Worm (Caenorhabditis elegans): ENCODE measurements around the gene oac-29.

oac-29 gene

ce11 chrV:8654460-8655419 is 19.3 kb upstream of the oac-29 start:
- TF ChIP-seq hlh-11 (tag; optimal IDR thresholded peaks at IDR 0.05) (peak; percentile 10), hmg-1.1 (GFP tag; IDR thresholded peaks at IDR 0.05) (no peak), cey-2 (tag; optimal IDR thresholded peaks at IDR 0.05; ENCODE audit: borderline replicate concordance, insufficient read depth) (peak; percentile 46), dmd-9 (GFP tag; IDR thresholded peaks at IDR 0.05) (no peak), mxl-3 (GFP tag; optimal IDR thresholded peaks at IDR 0.05) (peak; percentile 55), zfp-3 (GFP tag; conservative IDR thresholded peaks at IDR 0.05) (no peak), lsy-2 (tag; optimal IDR thresholded peaks at IDR 0.05) (peak in 1 of 2 experiments; percentile 11), fos-1 (tag; optimal IDR thresholded peaks at IDR 0.05) (peak; percentile 67), nhr-48 (tag; optimal IDR thresholded peaks at IDR 0.05) (peak; percentile 1), aha-1 (tag) (peak; percentile 83), daf-16 (GFP tag; optimal IDR thresholded peaks at IDR 0.05) (peak in 1 of 2 experiments; percentile 31), daf-16 (tag; optimal IDR thresholded peaks at IDR 0.05) (peak; percentile 91), nhr-28 (tag; optimal IDR thresholded peaks at IDR 0.05) (peak; percentile 80), mdl-1 (tag; optimal IDR thresholded peaks at IDR 0.05) (peak in 1 of 2 experiments; percentile 22), nhr-76 (tag; optimal IDR thresholded peaks at IDR 0.05) (peak; percentile 72), nhr-11 (tag; optimal IDR thresholded peaks at IDR 0.05) (peak; percentile 38), dmd-6 (GFP tag; IDR thresholded peaks at IDR 0.05) (peak; percentile 79), spr-1 (tag; optimal IDR thresholded peaks at IDR 0.05) (no peak), nhr-10 (tag; optimal IDR thresholded peaks at IDR 0.05) (peak; percentile 44), dve-1 (tag; optimal IDR thresholded peaks at IDR 0.05; ENCODE audit: insufficient read depth) (peak; percentile 78), ceh-32 (tag; optimal IDR thresholded peaks at IDR 0.05; ENCODE audit: poor library complexity) (no peak), T20F7.1 (GFP tag; optimal IDR thresholded peaks at IDR 0.05) (peak; percentile 54), ces-1 (GFP tag; optimal IDR thresholded peaks at IDR 0.05) (no peak), php-3 (GFP tag; IDR thresholded peaks at IDR 0.05) (0 out of 2 replicates have a peak, but pooled peaks have one; percentile 45), nhr-77 (tag; optimal IDR thresholded peaks at IDR 0.05) (peak; percentile 89), lin-38 (GFP tag; IDR thresholded peaks at IDR 0.05) (no peak), unc-62 (GFP tag; optimal IDR thresholded peaks at IDR 0.05 in 1 of 2) (peak in 1 of 2 experiments; percentile 92), unc-62 (tag; optimal IDR thresholded peaks at IDR 0.05) (no peak), F37D6.2 (tag; optimal IDR thresholded peaks at IDR 0.05) (no peak), hlh-30 (tag; optimal IDR thresholded peaks at IDR 0.05; ENCODE audit: insufficient read depth) (peak; percentile 14), pqm-1 (tag; optimal IDR thresholded peaks at IDR 0.05) (peak; percentile 61), madf-9 (GFP tag; conservative IDR thresholded peaks at IDR 0.05) (no peak), mep-1 (tag; optimal IDR thresholded peaks at IDR 0.05) (peak; percentile 39)

ce11 chrV:8653080-8653821 is 17.8 kb upstream of the oac-29 start:
- TF ChIP-seq mep-1 (tag; optimal IDR thresholded peaks at IDR 0.05) (no peak), php-3 (GFP tag; IDR thresholded peaks at IDR 0.05) (peak; percentile 88), dpl-1 (GFP tag; optimal IDR thresholded peaks at IDR 0.05) (no peak), ceh-20 (GFP tag; IDR thresholded peaks at IDR 0.05) (peak; percentile 91), hmg-1.1 (GFP tag; IDR thresholded peaks at IDR 0.05) (0 out of 2 replicates have a peak, but pooled peaks have one; percentile 13), mes-2 (tag; optimal IDR thresholded peaks at IDR 0.05; ENCODE audit: poor library complexity, severe bottlenecking) (no peak), T26A8.4 (GFP tag; IDR thresholded peaks at IDR 0.05) (no peak), mxl-2 (GFP tag; conservative IDR thresholded peaks at IDR 0.05) (0 out of 2 replicates have a peak, but pooled peaks have one; percentile 27), mxl-3 (GFP tag; optimal IDR thresholded peaks at IDR 0.05) (no peak), lin-38 (GFP tag; IDR thresholded peaks at IDR 0.05) (no peak), nhr-28 (tag; optimal IDR thresholded peaks at IDR 0.05) (peak; percentile 61), aha-1 (tag) (peak; percentile 87), nhr-25 (tag; optimal IDR thresholded peaks at IDR 0.05; ENCODE audit: borderline replicate concordance, insufficient read depth) (peak; percentile 68), nhr-48 (tag; optimal IDR thresholded peaks at IDR 0.05) (peak; percentile 67), unc-39 (tag; optimal IDR thresholded peaks at IDR 0.05) (no peak), nhr-102 (tag; optimal IDR thresholded peaks at IDR 0.05) (no peak), spr-3 (GFP tag; optimal IDR thresholded peaks at IDR 0.05) (no peak), tra-1 (GFP tag; IDR thresholded peaks at IDR 0.05) (peak; percentile 89; the same call in 1 of the 2 replicates), snpc-1.2 (GFP tag; IDR thresholded peaks at IDR 0.05) (no peak), hlh-11 (tag; optimal IDR thresholded peaks at IDR 0.05) (peak; percentile 63), dmd-6 (GFP tag; IDR thresholded peaks at IDR 0.05) (peak; percentile 92), duxl-1 (tag; optimal IDR thresholded peaks at IDR 0.05; ENCODE audit: poor library complexity) (no peak)
